Fruit fly (Drosophila melanogaster) whole organism, adult: ENCODE measurements around the gene Nrx-1.

Experiments
- CG11617 ChIP-seq: fragments of 200-800 bp; sonication (Bioruptor generic); optimal IDR thresholded peaks from 2 replicates; lab custom pipeline; 2017; ENCODE audit warnings: mild to moderate bottlenecking, missing biosample characterization, missing genetic modification reagents, missing genetic modification characterization
- CG12768 ChIP-seq: fragments of 200-800 bp; sonication (Bioruptor generic); optimal IDR thresholded peaks from 2 replicates; lab custom pipeline; 2017; ENCODE audit warnings: missing biosample characterization, missing genetic modification characterization, mild to moderate bottlenecking, moderate library complexity, missing genetic modification reagents
- CG14711 ChIP-seq: fragments of 200-800 bp; sonication (Bioruptor generic); optimal IDR thresholded peaks from 2 replicates; lab custom pipeline; 2018; ENCODE audit warnings: missing biosample characterization, mild to moderate bottlenecking, missing genetic modification characterization, moderate library complexity
- CG1620 ChIP-seq: fragments of 200-800 bp; sonication (Bioruptor generic); optimal IDR thresholded peaks from 2 replicates; lab custom pipeline; 2016; ENCODE audit warnings: missing biosample characterization, missing genetic modification characterization
- CG33017 ChIP-seq: fragments of 200-800 bp; sonication (Bioruptor generic); optimal IDR thresholded peaks from 2 replicates; lab custom pipeline; 2018; ENCODE audit warnings: missing biosample characterization, mild to moderate bottlenecking, missing genetic modification characterization, moderate library complexity
- CG5204 ChIP-seq: fragments of 200-800 bp; sonication (Bioruptor generic); optimal IDR thresholded peaks from 2 replicates; lab custom pipeline; 2016; ENCODE audit warnings: missing biosample characterization, missing genetic modification characterization
- CG7045 ChIP-seq: fragments of 200-800 bp; sonication (Bioruptor generic); optimal IDR thresholded peaks from 2 replicates; lab custom pipeline; 2017; ENCODE audit warnings: missing biosample characterization, mild to moderate bottlenecking, missing genetic modification characterization
- CG7101 ChIP-seq: fragments of 200-800 bp; sonication (Bioruptor generic); optimal IDR thresholded peaks from 2 replicates; lab custom pipeline; 2018; ENCODE audit warnings: missing biosample characterization, mild to moderate bottlenecking, missing genetic modification characterization, moderate library complexity
- Clk ChIP-seq: fragments of 200-800 bp; sonication (Bioruptor generic); optimal IDR thresholded peaks from 2 replicates; lab custom pipeline; 2017; ENCODE audit warnings: missing biosample characterization, missing genetic modification characterization
- Crg-1 ChIP-seq: fragments of 200-800 bp; sonication (Bioruptor generic); optimal IDR thresholded peaks from 2 replicates; lab custom pipeline; 2016; ENCODE audit warnings: missing biosample characterization, missing genetic modification characterization
- Hr96 ChIP-seq: fragments of 200-800 bp; sonication (Bioruptor generic); optimal IDR thresholded peaks from 2 replicates; lab custom pipeline; 2016; ENCODE audit warnings: missing biosample characterization, missing genetic modification characterization
- Mnt ChIP-seq: fragments of 200-800 bp; sonication (Bioruptor generic); optimal IDR thresholded peaks from 2 replicates; lab custom pipeline; 2016; ENCODE audit warnings: missing biosample characterization, mild to moderate bottlenecking, missing genetic modification characterization
- bab1 ChIP-seq: fragments of 200-800 bp; sonication (Bioruptor generic); optimal IDR thresholded peaks from 3 replicates; lab custom pipeline; 2019; ENCODE audit warnings: missing biosample characterization, mild to moderate bottlenecking, missing genetic modification characterization, moderate library complexity
- cic ChIP-seq: fragments of 200-800 bp; sonication (Bioruptor generic); optimal IDR thresholded peaks from 2 replicates; lab custom pipeline; 2017; ENCODE audit warnings: missing biosample characterization, mild to moderate bottlenecking, missing genetic modification characterization, moderate library complexity
- cnc ChIP-seq, 2 experiments: fragments of >200 bp; optimal IDR thresholded peaks; 2 replicates each; lab custom pipeline; 2017
- kay ChIP-seq: fragments of 200-800 bp; sonication (Bioruptor generic); peaks from one replicate; lab custom pipeline; 2016; ENCODE audit warnings: missing biosample characterization, missing genetic modification characterization, borderline replicate concordance
- ovo ChIP-seq: fragments of 200-800 bp; sonication (Bioruptor generic); optimal IDR thresholded peaks from 2 replicates; lab custom pipeline; 2016; ENCODE audit warnings: missing biosample characterization, missing genetic modification characterization
- pad ChIP-seq: fragments of 200-800 bp; sonication (Bioruptor generic); optimal IDR thresholded peaks from 3 replicates; lab custom pipeline; 2017; ENCODE audit warnings: missing biosample characterization, missing genetic modification characterization, mild to moderate bottlenecking, moderate library complexity, missing genetic modification reagents
- tj ChIP-seq: fragments of 200-800 bp; sonication (Bioruptor generic); optimal IDR thresholded peaks from 3 replicates; lab custom pipeline; 2017; ENCODE audit warnings: missing biosample characterization, mild to moderate bottlenecking, missing genetic modification characterization, moderate library complexity
- toe ChIP-seq: fragments of 200-800 bp; sonication (Bioruptor generic); optimal IDR thresholded peaks from 2 replicates; lab custom pipeline; 2016; ENCODE audit warnings: missing biosample characterization, missing genetic modification characterization

The Nrx-1 gene

DNA sequence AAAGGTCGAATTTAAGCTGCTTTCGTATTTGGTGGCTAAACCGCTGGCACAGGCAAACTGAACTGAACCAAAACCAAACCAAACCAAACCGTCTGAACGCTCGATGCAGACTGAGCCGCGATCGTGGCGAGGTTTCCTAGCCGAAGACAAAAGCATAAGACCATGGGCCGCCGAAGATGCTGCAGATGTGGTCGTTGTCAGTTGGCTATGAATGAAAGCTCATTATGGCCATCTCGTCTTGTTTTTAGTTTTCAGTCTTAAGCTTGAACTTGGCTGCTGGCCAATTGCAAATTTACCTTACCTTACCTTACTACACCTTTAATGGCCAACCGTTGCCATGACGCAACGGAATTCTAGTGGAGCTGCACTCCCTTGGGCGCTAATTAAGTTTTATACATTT is 32.3 kb upstream of the Nrx-1 start, which contains the start of gene CG13847:
CG13847 (minus strand) TSS at position 101 of the 400 bp plus-strand sequence.
- TF ChIP-seq CG12768 (GFP tag; lab: Kevin White, UChicago) (no peak), CG1620 (no peak), Clk (GFP tag; lab: Kevin White, UChicago) (no peak), CG7045 (no peak), cic (GFP tag; lab: Kevin White, UChicago) (no peak), CG7101 (no peak), CG14711 (tag; lab: Kevin White, UChicago) (no peak), tj (no peak), CG33017 (tag; lab: Kevin White, UChicago) (no peak), kay (GFP tag; lab: Kevin White, UChicago) (no peak), ovo (GFP tag; lab: Kevin White, UChicago) (no peak), bab1 (GFP tag; lab: Kevin White, UChicago) (no peak), CG11617 (GFP tag; lab: Kevin White, UChicago) (no peak), Crg-1 (GFP tag; lab: Kevin White, UChicago) (no peak)

DNA sequence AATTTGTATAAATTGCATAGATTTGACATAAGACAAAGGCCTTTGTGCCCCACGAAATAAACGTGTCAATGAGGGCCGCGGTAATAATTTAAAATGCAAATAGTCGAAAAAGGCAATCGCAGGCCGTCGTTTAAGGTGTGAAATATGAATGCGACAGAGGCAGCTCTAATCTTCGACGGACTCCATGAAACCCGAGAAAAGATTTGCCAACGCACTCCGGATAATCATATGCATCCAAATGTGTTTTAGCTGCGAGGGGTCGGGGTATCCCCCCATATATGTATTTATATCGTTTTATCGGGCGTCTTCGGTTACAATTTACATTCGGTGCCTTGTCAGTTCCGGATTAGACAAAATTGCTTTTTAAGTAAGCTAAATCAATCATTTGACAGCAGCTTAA is 30.0 kb upstream of the Nrx-1 start:
- TF ChIP-seq CG1620: no peak
- TF ChIP-seq CG12768 (GFP tag; lab: Kevin White, UChicago): no peak
- TF ChIP-seq cnc (optimal IDR thresholded peaks at IDR 0.05; lab: Kevin White, UChicago): no peak

DNA sequence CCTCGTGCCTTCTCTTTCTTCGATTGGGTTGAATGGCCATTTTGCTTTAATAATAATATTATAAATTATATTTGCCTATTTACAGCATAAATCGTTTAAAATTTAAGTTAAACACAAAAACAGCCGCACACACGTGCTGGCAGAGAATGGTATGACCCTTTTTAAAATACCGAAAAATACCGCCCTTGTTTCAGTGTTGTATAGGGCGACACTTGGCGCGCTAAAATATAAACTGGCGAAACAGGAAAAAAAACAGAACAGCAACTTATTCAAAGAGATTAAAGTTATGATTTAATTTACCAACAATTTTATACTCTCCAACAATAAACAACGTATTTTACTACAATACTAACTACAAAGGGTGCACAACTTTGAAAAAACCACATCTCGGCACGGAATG is 21.8 kb upstream of the Nrx-1 start, which contains the start of gene CG12499:
CG12499 (minus strand) TSS at position 95 of the 400 bp plus-strand sequence.
- TF ChIP-seq Crg-1 (GFP tag; lab: Kevin White, UChicago): no peak
- TF ChIP-seq kay (GFP tag; lab: Kevin White, UChicago): peak; percentile 93
- TF ChIP-seq bab1 (GFP tag; lab: Kevin White, UChicago): peak; percentile 3
- peak; percentile 93 for TF ChIP-seq Mnt

DNA sequence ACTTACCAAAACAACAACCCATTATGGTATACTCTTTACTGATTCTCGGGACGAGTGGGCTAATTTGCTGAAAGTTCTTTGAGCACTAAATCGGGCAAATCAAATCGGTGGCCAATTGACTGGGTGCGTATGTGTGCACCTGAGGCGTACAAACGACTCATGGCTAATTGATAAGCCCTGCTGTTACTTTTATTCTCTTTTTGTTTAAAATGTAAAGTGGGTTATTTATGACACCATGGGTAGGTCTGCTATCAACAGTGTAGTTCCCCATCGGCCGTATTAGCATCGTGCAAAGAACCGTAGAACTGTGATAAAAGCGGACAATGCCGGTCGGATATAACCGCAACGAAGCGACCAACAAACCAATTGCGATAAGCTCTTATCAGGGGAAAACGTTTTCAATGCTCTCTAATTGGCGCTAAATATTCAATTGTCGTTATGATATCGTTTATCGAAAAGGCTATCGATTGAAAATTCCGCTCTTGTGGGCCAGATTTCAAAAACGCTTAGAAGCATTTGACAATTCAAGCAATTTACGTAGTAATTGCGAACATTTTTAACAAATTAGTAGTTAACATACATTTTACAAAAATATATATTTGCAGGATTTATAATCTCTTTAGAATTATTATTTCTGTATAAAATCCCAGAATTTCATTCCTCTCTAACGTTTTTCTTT is 21.0 kb upstream of the Nrx-1 start, which contains the start of gene CG34288:
CG34288 (minus strand) TSS at position 69 of the 679 bp plus-strand sequence.
- TF ChIP-seq bab1 (GFP tag; lab: Kevin White, UChicago): no peak
- TF ChIP-seq CG11617 (GFP tag; lab: Kevin White, UChicago): no peak
- TF ChIP-seq cic (GFP tag; lab: Kevin White, UChicago): peak; percentile 87
- TF ChIP-seq CG33017 (tag; lab: Kevin White, UChicago): peak; percentile 38
- peak; percentile 52 for TF ChIP-seq CG7101
- TF ChIP-seq cnc (optimal IDR thresholded peaks at IDR 0.05; lab: Kevin White, UChicago): no peak
- TF ChIP-seq tj: no peak
- TF ChIP-seq Clk (GFP tag; lab: Kevin White, UChicago): no peak
- no peak for TF ChIP-seq CG7045
- TF ChIP-seq Crg-1 (GFP tag; lab: Kevin White, UChicago): no peak
- peak; percentile 48 for TF ChIP-seq CG12768 (GFP tag; lab: Kevin White, UChicago)
- TF ChIP-seq ovo (GFP tag; lab: Kevin White, UChicago): no peak
- peak; percentile 15 for TF ChIP-seq toe
- TF ChIP-seq Hr96: peak; percentile 9
- TF ChIP-seq CG1620: no peak
- peak; percentile 62 for TF ChIP-seq kay (GFP tag; lab: Kevin White, UChicago)
- TF ChIP-seq CG5204 (GFP tag; lab: Kevin White, UChicago): no peak
- TF ChIP-seq CG14711 (tag; lab: Kevin White, UChicago): no peak
- peak; percentile 14 for TF ChIP-seq pad (GFP tag; lab: Kevin White, UChicago)
- peak; percentile 75 for TF ChIP-seq Mnt

DNA sequence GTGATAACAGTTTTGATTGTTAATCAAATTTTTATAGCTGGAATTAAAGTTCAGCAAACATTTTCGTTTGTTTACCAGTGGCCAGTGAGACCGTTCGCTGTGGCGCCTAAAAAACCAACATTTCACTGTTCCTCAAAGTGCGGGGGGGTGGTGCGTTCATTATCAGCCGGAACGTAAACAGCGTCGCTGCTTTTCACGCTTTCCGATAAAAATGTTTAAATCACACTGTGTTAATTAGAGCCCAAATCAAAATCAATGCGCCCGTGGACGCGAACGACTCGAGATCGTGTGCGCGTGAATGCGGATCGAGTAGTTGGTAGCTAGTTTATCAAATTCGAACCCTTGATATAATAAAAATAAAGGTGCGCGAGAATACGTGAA is 20.4 kb upstream of the Nrx-1 start, which contains the start of gene CG34376:
CG34376 (plus strand) TSS at position 226 of the 381 bp plus-strand sequence.
- TF ChIP-seq Hr96 (peak; percentile 61), pad (GFP tag; lab: Kevin White, UChicago) (no peak), CG12768 (GFP tag; lab: Kevin White, UChicago) (peak; percentile 74), CG33017 (tag; lab: Kevin White, UChicago) (no peak), CG7045 (no peak), cnc (optimal IDR thresholded peaks at IDR 0.05; lab: Kevin White, UChicago) (no peak), CG11617 (GFP tag; lab: Kevin White, UChicago) (peak; percentile 21), ovo (GFP tag; lab: Kevin White, UChicago) (no peak), CG7101 (peak; percentile 15), tj (no peak), Crg-1 (GFP tag; lab: Kevin White, UChicago) (peak; percentile 27), kay (GFP tag; lab: Kevin White, UChicago) (no peak), CG5204 (GFP tag; lab: Kevin White, UChicago) (peak; percentile 8), Clk (GFP tag; lab: Kevin White, UChicago) (no peak), toe (no peak), bab1 (GFP tag; lab: Kevin White, UChicago) (peak; percentile 48), Mnt (peak; percentile 79), CG14711 (tag; lab: Kevin White, UChicago) (no peak), CG1620 (no peak), cic (GFP tag; lab: Kevin White, UChicago) (peak; percentile 60)

DNA sequence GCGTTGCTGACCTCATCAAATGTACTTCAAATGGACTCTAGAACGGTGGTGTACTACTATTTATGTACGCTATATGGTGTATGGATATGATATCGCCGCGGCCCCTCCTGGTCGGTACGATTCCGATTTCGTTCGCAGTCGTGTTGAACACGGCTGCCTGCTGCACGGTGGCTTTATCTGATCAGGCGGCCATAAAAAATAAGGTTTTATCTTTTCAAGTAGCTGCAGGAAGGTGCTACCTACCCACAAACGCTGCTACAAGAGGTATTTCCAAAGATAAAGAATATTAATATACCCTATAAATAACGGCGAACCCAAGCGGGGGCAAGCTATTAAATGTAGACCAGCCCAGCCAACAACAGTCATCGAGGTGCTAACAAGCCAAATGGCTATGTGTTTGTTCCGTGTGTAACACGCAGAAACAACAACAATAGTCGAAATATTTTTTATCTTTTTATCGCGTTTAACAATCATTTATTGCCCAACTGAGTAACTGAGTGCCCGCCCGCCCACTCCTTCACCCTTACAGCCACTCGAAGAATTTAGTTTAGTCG is 18.4 kb upstream of the Nrx-1 start:
- TF ChIP-seq cic (GFP tag; lab: Kevin White, UChicago) (no peak), CG5204 (GFP tag; lab: Kevin White, UChicago) (no peak), Hr96 (no peak), CG11617 (GFP tag; lab: Kevin White, UChicago) (no peak), CG12768 (GFP tag; lab: Kevin White, UChicago) (no peak), CG7101 (no peak), CG14711 (tag; lab: Kevin White, UChicago) (no peak), CG33017 (tag; lab: Kevin White, UChicago) (no peak), ovo (GFP tag; lab: Kevin White, UChicago) (no peak), Clk (GFP tag; lab: Kevin White, UChicago) (no peak), CG7045 (no peak), toe (no peak), tj (no peak), cnc (optimal IDR thresholded peaks at IDR 0.05; lab: Kevin White, UChicago) (no peak), pad (GFP tag; lab: Kevin White, UChicago) (no peak), Mnt (no peak), CG1620 (no peak)
